Worm (Caenorhabditis elegans): Measurements from ENCODE around the gene sec-15.

Gene sec-15

DNA sequence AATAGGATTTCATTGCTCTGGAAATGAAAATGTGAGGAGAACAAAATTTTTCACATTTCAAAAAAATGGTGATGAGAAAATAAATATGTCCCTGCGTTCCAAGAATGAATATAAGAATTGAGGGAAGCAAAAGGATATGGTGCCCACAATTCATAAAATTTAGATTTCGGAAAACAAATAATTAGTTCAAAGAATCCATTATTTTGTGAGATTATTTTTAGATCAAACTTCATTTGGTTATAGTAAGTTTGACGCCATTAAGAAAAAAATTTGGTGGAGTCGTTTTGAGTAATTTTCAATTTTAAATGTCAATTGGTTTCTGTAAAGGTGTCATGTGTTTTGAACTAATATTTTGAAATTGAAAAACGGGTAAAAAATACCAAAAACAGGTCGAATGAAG is 35.2 kb downstream of the sec-15 start:
- no peak for TF ChIP-seq hlh-13 (GFP tag; optimal IDR thresholded peaks at IDR 0.05)
- no peak for TF ChIP-seq lim-6 (tag; optimal IDR thresholded peaks at IDR 0.05)
- TF ChIP-seq unc-3 (GFP tag; conservative IDR thresholded peaks at IDR 0.05): no peak
- no peak for TF ChIP-seq unc-3 (tag; optimal IDR thresholded peaks at IDR 0.05)
- TF ChIP-seq rnt-1 (tag; optimal IDR thresholded peaks at IDR 0.05): no peak

DNA sequence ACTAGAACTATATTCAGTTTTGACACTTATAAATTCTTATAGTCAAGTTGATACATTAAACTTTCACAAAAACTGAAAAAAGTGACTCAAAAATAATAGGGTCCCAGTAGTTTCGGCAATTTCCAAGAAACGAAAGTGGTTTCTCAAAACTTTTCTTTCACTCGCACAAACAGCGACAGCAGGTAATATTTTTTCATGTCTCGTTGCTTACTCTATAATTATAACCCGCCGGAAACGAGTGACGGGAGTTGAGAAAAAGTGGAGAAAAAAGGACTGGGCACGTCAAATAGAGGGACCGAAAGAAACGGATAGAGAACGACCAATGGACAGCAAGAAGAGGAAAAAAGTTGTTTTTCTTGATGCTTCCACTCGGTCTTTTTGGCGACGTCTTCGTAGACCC is 35.6 kb downstream of the sec-15 start:
- TF ChIP-seq hlh-8 (tag; optimal IDR thresholded peaks at IDR 0.05) (no peak), pha-2 (tag; optimal IDR thresholded peaks at IDR 0.05) (no peak), pax-1 (tag; optimal IDR thresholded peaks at IDR 0.05) (no peak), ceh-19 (GFP tag; optimal IDR thresholded peaks at IDR 0.05) (no peak), fax-1 (tag; optimal IDR thresholded peaks at IDR 0.05) (no peak), che-1 (tag; optimal IDR thresholded peaks at IDR 0.05) (no peak), rnt-1 (tag; optimal IDR thresholded peaks at IDR 0.05) (no peak), npax-4 (tag; optimal IDR thresholded peaks at IDR 0.05) (no peak), unc-86 (tag; optimal IDR thresholded peaks at IDR 0.05) (no peak), ceh-31 (tag; optimal IDR thresholded peaks at IDR 0.05) (no peak), ztf-16 (tag; optimal IDR thresholded peaks at IDR 0.05) (no peak), ceh-2 (tag; optimal IDR thresholded peaks at IDR 0.05) (no peak), ahr-1 (tag; optimal IDR thresholded peaks at IDR 0.05) (no peak), ceh-18 (tag; optimal IDR thresholded peaks at IDR 0.05) (no peak), T23F11.4 (GFP tag; optimal IDR thresholded peaks at IDR 0.05) (no peak), K02D7.2 (tag; optimal IDR thresholded peaks at IDR 0.05) (no peak)

DNA sequence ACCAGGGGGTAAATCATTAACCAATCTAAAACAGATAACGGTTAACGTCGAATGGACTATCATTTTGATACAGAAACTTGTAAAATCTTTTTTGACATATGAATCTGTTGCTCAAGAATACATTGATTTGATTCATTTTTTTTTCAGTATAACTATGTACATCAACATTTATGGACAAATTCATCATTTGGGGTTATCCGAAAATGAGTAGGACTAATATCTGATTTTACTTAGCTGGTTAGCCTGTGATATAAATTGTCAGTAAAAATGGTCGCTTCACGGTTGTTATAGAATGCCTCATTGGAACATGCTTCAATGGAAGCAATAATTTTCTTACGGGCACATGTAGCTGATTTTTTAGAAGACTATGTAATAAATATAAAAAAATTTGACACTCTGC is 37.9 kb downstream of the sec-15 start:
- TF ChIP-seq C38D4.7 (GFP tag; optimal IDR thresholded peaks at IDR 0.05): no peak
- TF ChIP-seq K09A11.1 (tag; optimal IDR thresholded peaks at IDR 0.05; ENCODE audit: insufficient read depth): no peak
- TF ChIP-seq zip-5 (tag; optimal IDR thresholded peaks at IDR 0.05): no peak
- TF ChIP-seq ceh-14 (tag; optimal IDR thresholded peaks at IDR 0.05): no peak
- no peak for TF ChIP-seq dmd-4 (tag; optimal IDR thresholded peaks at IDR 0.05; ENCODE audit: borderline replicate concordance)
- TF ChIP-seq F13H6.1 (tag; optimal IDR thresholded peaks at IDR 0.05): no peak
- TF ChIP-seq sdc-2 (tag; optimal IDR thresholded peaks at IDR 0.05): no peak
- no peak for TF ChIP-seq ama-1 (optimal IDR thresholded peaks at IDR 0.05)
- TF ChIP-seq ceh-31 (tag; optimal IDR thresholded peaks at IDR 0.05): no peak
- TF ChIP-seq che-1 (tag; optimal IDR thresholded peaks at IDR 0.05): no peak
- TF ChIP-seq ztf-16 (tag; optimal IDR thresholded peaks at IDR 0.05): no peak
- no peak for TF ChIP-seq pha-2 (tag; optimal IDR thresholded peaks at IDR 0.05)
- no peak for TF ChIP-seq ceh-6 (GFP tag; optimal IDR thresholded peaks at IDR 0.05)

DNA sequence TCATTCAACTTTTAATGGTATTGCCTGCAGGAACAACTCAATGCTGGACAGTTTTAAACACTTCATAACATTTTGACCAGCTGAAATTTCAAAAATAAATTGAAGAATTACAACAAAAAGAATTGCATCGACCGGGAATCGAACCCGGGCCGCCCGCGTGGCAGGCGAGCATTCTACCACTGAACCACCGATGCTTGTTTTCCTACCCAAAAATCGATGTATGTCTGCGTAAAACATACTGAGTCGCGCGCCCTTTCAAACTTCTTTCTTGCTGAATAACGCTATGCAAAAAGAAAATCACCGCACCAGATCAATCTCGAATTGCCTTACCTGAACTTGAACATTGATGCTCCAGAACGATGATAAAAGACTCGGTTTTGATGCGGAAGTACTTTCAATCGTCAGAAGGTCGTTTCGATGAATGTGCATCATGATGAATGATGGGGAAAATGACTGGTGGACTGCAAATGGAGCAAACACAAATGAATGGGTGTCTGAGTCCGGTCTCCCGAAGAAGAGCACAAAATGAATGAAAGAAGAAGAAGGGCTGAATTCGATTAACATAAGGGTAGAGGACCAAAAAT is 38.7 kb downstream of the sec-15 start, which contains the start of gene R04E5.7:
TSS of gene R04E5.7 (minus strand) at position 564 of the 584 bp plus-strand sequence.
- TF ChIP-seq T23F11.4 (GFP tag; optimal IDR thresholded peaks at IDR 0.05) (peak; percentile 36), eyg-1 (tag; optimal IDR thresholded peaks at IDR 0.05) (no peak), ttx-3 (tag; optimal IDR thresholded peaks at IDR 0.05) (no peak), ceh-31 (tag; optimal IDR thresholded peaks at IDR 0.05) (no peak), C08G9.2 (tag; optimal IDR thresholded peaks at IDR 0.05) (peak; percentile 37), unc-86 (tag; optimal IDR thresholded peaks at IDR 0.05) (no peak)

DNA sequence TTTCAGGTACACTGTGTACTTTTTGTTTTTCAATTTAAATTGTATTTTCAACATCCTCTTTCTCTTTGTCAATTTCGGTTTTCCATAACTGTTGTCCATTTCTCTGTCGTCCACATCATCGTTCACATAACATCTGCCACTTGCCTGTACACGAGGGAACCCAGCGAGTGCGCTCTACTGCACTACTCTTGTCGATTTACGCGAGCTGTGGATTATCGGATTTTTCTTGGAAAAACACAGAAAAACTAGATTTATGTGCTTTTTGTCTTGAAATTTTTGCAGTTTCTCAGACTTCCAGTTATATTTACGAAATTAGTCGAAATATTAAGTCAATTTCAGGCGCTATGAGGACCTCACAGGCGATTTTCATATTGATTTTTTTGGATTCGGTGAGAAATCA is 43.7 kb downstream of the sec-15 start, which contains the start of gene chup-1:
TSS of gene chup-1 (plus strand) at position 340 of the 400 bp plus-strand sequence.
- TF ChIP-seq ceh-48 (tag; optimal IDR thresholded peaks at IDR 0.05): peak; percentile 22
- no peak for TF ChIP-seq gmeb-2 (tag; optimal IDR thresholded peaks at IDR 0.05)
- TF ChIP-seq Y22D7AL.16 (tag; optimal IDR thresholded peaks at IDR 0.05): no peak
- no peak for TF ChIP-seq tbx-2 (tag; optimal IDR thresholded peaks at IDR 0.05)
- no peak for TF ChIP-seq che-1 (tag; optimal IDR thresholded peaks at IDR 0.05)
- TF ChIP-seq pha-2 (tag; optimal IDR thresholded peaks at IDR 0.05): no peak
- no peak for TF ChIP-seq C08G9.2 (tag; optimal IDR thresholded peaks at IDR 0.05)
- no peak for TF ChIP-seq T23F11.4 (GFP tag; optimal IDR thresholded peaks at IDR 0.05)
- peak; percentile 4 for TF ChIP-seq nfya-1 (tag; optimal IDR thresholded peaks at IDR 0.05)
- TF ChIP-seq C38D4.7 (GFP tag; optimal IDR thresholded peaks at IDR 0.05): no peak
- TF ChIP-seq K09A11.1 (tag; optimal IDR thresholded peaks at IDR 0.05; ENCODE audit: insufficient read depth): no peak
- no peak for TF ChIP-seq ceh-34 (tag; optimal IDR thresholded peaks at IDR 0.05)
- no peak for TF ChIP-seq pha-4 (tag; optimal IDR thresholded peaks at IDR 0.05)
- no peak for TF ChIP-seq pax-1 (tag; optimal IDR thresholded peaks at IDR 0.05)
- TF ChIP-seq unc-55 (GFP tag; optimal IDR thresholded peaks at IDR 0.05): no peak

Data from whole organism, late embryonic.